Worm (Caenorhabditis elegans) whole organism, L4 larva: Measurements from ENCODE around the gene tag-180.

Experiments used
- R02D3.7 ChIP-seq: fragments of 150-350 bp; sonication (generic microtip); optimal IDR thresholded peaks from 3 replicates; lab custom pipeline; 2014; ENCODE audit warnings: missing biosample characterization, missing genetic modification characterization
- ceh-32 ChIP-seq: sonication (generic microtip); optimal IDR thresholded peaks from 2 replicates; lab custom pipeline; 2016; ENCODE audit warnings: mild to moderate bottlenecking, missing genetic modification characterization, missing compliant biosample characterization; ENCODE audit not compliant: poor library complexity
- ctbp-1 ChIP-seq: fragments of 200-800 bp; sonication (Bioruptor generic); IDR thresholded peaks from 2 replicates; pipeline ENCODE4 v1.3.6; 2022; ENCODE audit warnings: missing genetic modification reagents, missing genetic modification characterization, missing compliant biosample characterization
- lin-15B ChIP-seq: fragments of 150-350 bp; sonication (generic microtip); optimal IDR thresholded peaks from 3 replicates; lab custom pipeline; 2014; ENCODE audit warnings: missing biosample characterization, missing genetic modification characterization
- nhr-11 ChIP-seq: fragments of 150-350 bp; optimal IDR thresholded peaks from 2 replicates; lab custom pipeline; 2014; ENCODE audit warnings: missing biosample characterization, missing genetic modification characterization

- TF ChIP-seq ctbp-1 (peak; percentile 34; the same call in 1 of the 2 replicates), ceh-32 (no peak), R02D3.7 (tag; lab: Kevin White, UChicago) (no peak), nhr-11 (tag; lab: Kevin White, UChicago) (no peak), lin-15B (no peak)
Measured at ce11 chrII:11305627-11306449, 23.4 kb downstream of the tag-180 start, which contains the start of gene rsf-1.
